Fruit fly (Drosophila melanogaster): ENCODE data around the gene CG32371.

CG32371 gene

dm6 chr3L:7768252-7768651 lies at the start of gene CG32371:
CG32371 (minus strand) TSS chr3L:7768352.
- TF ChIP-seq Vsx2 (GFP tag; optimal IDR thresholded peaks at IDR 0.05; ENCODE audit: partially characterized antibody) (no peak), Hnf4 (GFP tag; optimal IDR thresholded peaks at IDR 0.05) (no peak), Hr78 (GFP tag; optimal IDR thresholded peaks at IDR 0.05) (no peak), sage (GFP tag; optimal IDR thresholded peaks at IDR 0.05) (no peak), Sp1 (GFP tag; optimal IDR thresholded peaks at IDR 0.05) (no peak), woc (GFP tag; optimal IDR thresholded peaks at IDR 0.05) (no peak), sv (GFP tag; optimal IDR thresholded peaks at IDR 0.05) (no peak), CG9705 (GFP tag; optimal IDR thresholded peaks at IDR 0.05) (no peak), CrebA (GFP tag; optimal IDR thresholded peaks at IDR 0.05; ENCODE audit: borderline replicate concordance) (no peak), Hr83 (GFP tag; optimal IDR thresholded peaks at IDR 0.05; ENCODE audit: poor library complexity, severe bottlenecking) (no peak), Abd-B (GFP tag; optimal IDR thresholded peaks at IDR 0.05) (no peak), pan (optimal IDR thresholded peaks at IDR 0.05) (no peak), Jra (GFP tag; optimal IDR thresholded peaks at IDR 0.05) (no peak), dmrt93B (GFP tag; optimal IDR thresholded peaks at IDR 0.05) (no peak), Dif (GFP tag; optimal IDR thresholded peaks at IDR 0.05; ENCODE audit: partially characterized antibody) (no peak), fru (GFP tag; optimal IDR thresholded peaks at IDR 0.05) (no peak), ey (GFP tag; optimal IDR thresholded peaks at IDR 0.05) (no peak), N (GFP tag; optimal IDR thresholded peaks at IDR 0.05) (no peak), foxo (GFP tag; optimal IDR thresholded peaks at IDR 0.05) (no peak)

- TF ChIP-seq lola (GFP tag; optimal IDR thresholded peaks at IDR 0.05): no peak
- no peak for TF ChIP-seq h (GFP tag; optimal IDR thresholded peaks at IDR 0.05)
- no peak for TF ChIP-seq foxo (GFP tag; optimal IDR thresholded peaks at IDR 0.05)
- no peak for TF ChIP-seq brk (GFP tag; optimal IDR thresholded peaks at IDR 0.05)
- TF ChIP-seq CrebA (GFP tag; optimal IDR thresholded peaks at IDR 0.05; ENCODE audit: borderline replicate concordance): no peak
- no peak for TF ChIP-seq sv (GFP tag; optimal IDR thresholded peaks at IDR 0.05)
- TF ChIP-seq sage (GFP tag; optimal IDR thresholded peaks at IDR 0.05): no peak
- no peak for TF ChIP-seq Hr83 (GFP tag; optimal IDR thresholded peaks at IDR 0.05; ENCODE audit: poor library complexity, severe bottlenecking)
- TF ChIP-seq GATAd (GFP tag; optimal IDR thresholded peaks at IDR 0.05): no peak
- no peak for TF ChIP-seq CG32264 (GFP tag; optimal IDR thresholded peaks at IDR 0.05)
- TF ChIP-seq N (GFP tag; optimal IDR thresholded peaks at IDR 0.05): no peak
Measured at dm6 chr3L:7817194-7817593, 49.0 kb upstream of the CG32371 start.

- TF ChIP-seq woc (GFP tag; optimal IDR thresholded peaks at IDR 0.05): no peak
- TF ChIP-seq tai (GFP tag; optimal IDR thresholded peaks at IDR 0.05): no peak
- no peak for TF ChIP-seq Hr83 (GFP tag; optimal IDR thresholded peaks at IDR 0.05; ENCODE audit: poor library complexity, severe bottlenecking)
- no peak for TF ChIP-seq Vsx2 (GFP tag; optimal IDR thresholded peaks at IDR 0.05; ENCODE audit: partially characterized antibody)
Measured at dm6 chr3L:7815956-7816355, 47.8 kb upstream of the CG32371 start.

dm6 chr3L:7813422-7813821 lies 45.3 kb upstream of the CG32371 start:
- TF ChIP-seq Dif (GFP tag; optimal IDR thresholded peaks at IDR 0.05; ENCODE audit: partially characterized antibody) (peak; percentile 82), Myc (optimal IDR thresholded peaks at IDR 0.05) (peak; percentile 94), tai (GFP tag; optimal IDR thresholded peaks at IDR 0.05) (no peak), Dfd (GFP tag; optimal IDR thresholded peaks at IDR 0.05) (no peak), dl (GFP tag; optimal IDR thresholded peaks at IDR 0.05; ENCODE audit: insufficient read depth in 1 of 2, partially characterized antibody in 2 of 2) (peak; percentile 11 to 20), Vsx2 (GFP tag; optimal IDR thresholded peaks at IDR 0.05; ENCODE audit: partially characterized antibody) (peak; percentile 94), Hr83 (GFP tag; optimal IDR thresholded peaks at IDR 0.05; ENCODE audit: poor library complexity, severe bottlenecking) (no peak), N (GFP tag; optimal IDR thresholded peaks at IDR 0.05) (peak; percentile 98), GATAd (GFP tag; optimal IDR thresholded peaks at IDR 0.05) (no peak), Hr78 (GFP tag; optimal IDR thresholded peaks at IDR 0.05) (peak; percentile 35), lola (GFP tag; optimal IDR thresholded peaks at IDR 0.05) (peak; percentile 83)

- TF ChIP-seq N (GFP tag; optimal IDR thresholded peaks at IDR 0.05) (peak; percentile 86), Myc (optimal IDR thresholded peaks at IDR 0.05) (peak; percentile 75), Sp1 (GFP tag; optimal IDR thresholded peaks at IDR 0.05) (no peak), Dif (GFP tag; optimal IDR thresholded peaks at IDR 0.05; ENCODE audit: partially characterized antibody) (peak; percentile 49), Vsx2 (GFP tag; optimal IDR thresholded peaks at IDR 0.05; ENCODE audit: partially characterized antibody) (peak; percentile 36)
Measured at dm6 chr3L:7811594-7811993, 43.4 kb upstream of the CG32371 start.

dm6 chr3L:7810924-7811323 lies 42.8 kb upstream of the CG32371 start:
- TF ChIP-seq foxo (GFP tag; optimal IDR thresholded peaks at IDR 0.05) (no peak), HLH106 (tag; optimal IDR thresholded peaks at IDR 0.05) (no peak), CG9705 (GFP tag; optimal IDR thresholded peaks at IDR 0.05) (no peak), ey (GFP tag; optimal IDR thresholded peaks at IDR 0.05) (no peak), dmrt93B (GFP tag; optimal IDR thresholded peaks at IDR 0.05) (no peak), OdsH (GFP tag; optimal IDR thresholded peaks at IDR 0.05) (no peak), tai (GFP tag; optimal IDR thresholded peaks at IDR 0.05) (no peak), brk (GFP tag; optimal IDR thresholded peaks at IDR 0.05) (no peak), CrebA (GFP tag; optimal IDR thresholded peaks at IDR 0.05; ENCODE audit: borderline replicate concordance) (no peak), sv (GFP tag; optimal IDR thresholded peaks at IDR 0.05) (no peak), Sp1 (GFP tag; optimal IDR thresholded peaks at IDR 0.05) (no peak), Myc (optimal IDR thresholded peaks at IDR 0.05) (no peak), lola (GFP tag; optimal IDR thresholded peaks at IDR 0.05) (no peak), Hr83 (GFP tag; optimal IDR thresholded peaks at IDR 0.05; ENCODE audit: poor library complexity, severe bottlenecking) (no peak), GATAd (GFP tag; optimal IDR thresholded peaks at IDR 0.05) (no peak), pan (optimal IDR thresholded peaks at IDR 0.05) (no peak)

Measured in whole organism, wandering third instar larva.